Worm (Caenorhabditis elegans) whole organism, L4 larva: ENCODE results near the gene F45E10.2.
A peak's percentile ranks its signal among the peaks of the same experiment; 100 is the strongest.

ENCODE experiments used
- F44E2.7 ChIP-seq: fragments of 200-800 bp; sonication (Bioruptor generic); IDR thresholded peaks from 2 replicates; pipeline ENCODE4 v2.1.2; 2022; ENCODE audit warnings: missing genetic modification characterization, missing compliant biosample characterization
- T20F7.1 ChIP-seq: fragments of 200-800 bp; sonication (Bioruptor generic); optimal IDR thresholded peaks from 2 replicates; lab custom pipeline; 2018; ENCODE audit warnings: mild to moderate bottlenecking, missing genetic modification characterization, missing compliant biosample characterization
- Y48G9A.11 ChIP-seq: fragments of 200-800 bp; sonication (Bioruptor generic); IDR thresholded peaks from 2 replicates; pipeline ENCODE4 v1.3.6; 2022; ENCODE audit warnings: missing genetic modification reagents, missing genetic modification characterization, missing compliant biosample characterization
- Y5F2A.4 ChIP-seq: fragments of 200-800 bp; sonication (Bioruptor generic); optimal IDR thresholded peaks from 2 replicates; lab custom pipeline; 2018; ENCODE audit warnings: mild to moderate bottlenecking, missing genetic modification characterization, missing compliant biosample characterization
- Y75B8A.6 ChIP-seq: fragments of 200-800 bp; sonication (Bioruptor generic); IDR thresholded peaks from 2 replicates; pipeline ENCODE4 v1.3.6; 2022; ENCODE audit warnings: missing genetic modification reagents, missing genetic modification characterization, missing compliant biosample characterization
- ZK546.5 ChIP-seq, 2 experiments: sonication (generic microtip); optimal IDR thresholded peaks; 2 replicates each; lab custom pipeline; 2017; ENCODE audit warnings: missing biosample characterization in 2 of 2, missing genetic modification characterization in 2 of 2
- aha-1 ChIP-seq: fragments of 150-350 bp; peaks from one replicate; lab custom pipeline; 2014; ENCODE audit warnings: missing biosample characterization, missing genetic modification characterization
- ama-1 ChIP-seq: fragments of 150-350 bp; optimal IDR thresholded peaks from 2 replicates; lab custom pipeline; 2014; ENCODE audit warnings: inconsistent platforms, mixed read lengths
- arid-1 ChIP-seq: fragments of 200-800 bp; sonication (Bioruptor generic); conservative IDR thresholded peaks from 2 replicates; pipeline ENCODE4 v1.3.6; 2022; ENCODE audit warnings: missing genetic modification reagents, missing genetic modification characterization, missing compliant biosample characterization
- ceh-28 ChIP-seq: fragments of 150-350 bp; optimal IDR thresholded peaks from 2 replicates; lab custom pipeline; 2014; ENCODE audit warnings: missing biosample characterization, missing genetic modification reagents, missing genetic modification characterization
- ces-1 ChIP-seq: fragments of 150-350 bp; sonication (generic microtip); optimal IDR thresholded peaks from 4 replicates; lab custom pipeline; 2014; ENCODE audit warnings: missing biosample characterization, missing genetic modification reagents, missing genetic modification characterization
- cey-2 ChIP-seq: sonication (generic microtip); optimal IDR thresholded peaks from 3 replicates; lab custom pipeline; 2017; ENCODE audit warnings: missing genetic modification characterization, mild to moderate bottlenecking, missing compliant biosample characterization, antibody characterized with exemption, borderline replicate concordance; ENCODE audit not compliant: insufficient read depth
- daf-8 ChIP-seq: fragments of 200-800 bp; sonication (Bioruptor generic); IDR thresholded peaks from 2 replicates; pipeline ENCODE4 v1.3.6; 2022; ENCODE audit warnings: missing genetic modification characterization, missing compliant biosample characterization
- dpl-1 ChIP-seq: fragments of 150-350 bp; optimal IDR thresholded peaks from 2 replicates; lab custom pipeline; 2014; ENCODE audit warnings: missing biosample characterization, missing genetic modification reagents, missing genetic modification characterization
- dve-1 ChIP-seq: sonication (generic microtip); optimal IDR thresholded peaks from 2 replicates; lab custom pipeline; 2017; ENCODE audit warnings: antibody characterized with exemption, mild to moderate bottlenecking, missing genetic modification characterization, missing compliant biosample characterization; ENCODE audit not compliant: insufficient read depth
- egl-43 ChIP-seq: fragments of 200-800 bp; sonication (Bioruptor generic); IDR thresholded peaks from 2 replicates; pipeline ENCODE4 v1.3.6; 2022; ENCODE audit warnings: missing genetic modification reagents, missing genetic modification characterization, missing compliant biosample characterization
- fkh-10 ChIP-seq: fragments of 150-350 bp; optimal IDR thresholded peaks from 2 replicates; lab custom pipeline; 2014; ENCODE audit warnings: missing biosample characterization, missing genetic modification reagents, missing genetic modification characterization
- hif-1 ChIP-seq, 2 experiments: sonication (generic microtip); optimal IDR thresholded peaks; 2 replicates each; lab custom pipeline; 2016 to 2017; ENCODE audit warnings: missing compliant biosample characterization in 2 of 2, missing genetic modification characterization in 2 of 2, missing genetic modification reagents in 2 of 2, missing genotype in 2 of 2, mild to moderate bottlenecking in 1 of 2
- hlh-30 ChIP-seq: sonication (generic microtip); optimal IDR thresholded peaks from 2 replicates; lab custom pipeline; 2017; ENCODE audit warnings: antibody characterized with exemption, mild to moderate bottlenecking, missing genetic modification characterization, missing compliant biosample characterization; ENCODE audit not compliant: insufficient read depth
- hmg-1.1 ChIP-seq: fragments of 200-800 bp; sonication (Bioruptor generic); IDR thresholded peaks from 2 replicates; pipeline ENCODE4 v1.3.6; 2022; ENCODE audit warnings: missing genetic modification reagents, missing genetic modification characterization, missing compliant biosample characterization
- lin-38 ChIP-seq: fragments of 200-800 bp; sonication (Bioruptor generic); IDR thresholded peaks from 2 replicates; pipeline ENCODE4 v1.3.6; 2022; ENCODE audit warnings: missing genetic modification reagents, missing genetic modification characterization, missing compliant biosample characterization
- lir-3 ChIP-seq: sonication (generic microtip); optimal IDR thresholded peaks from 2 replicates; lab custom pipeline; 2016; ENCODE audit warnings: mild to moderate bottlenecking, missing genetic modification characterization, missing compliant biosample characterization
- lsy-2 ChIP-seq, 2 experiments: fragments of 150-350 bp in 1 of 2; sonication (generic microtip) in 1 of 2; optimal IDR thresholded peaks; 2 replicates each; lab custom pipeline; 2014 to 2017; ENCODE audit warnings: missing biosample characterization in 2 of 2, missing genetic modification characterization in 2 of 2
- mdl-1 ChIP-seq, 2 experiments: fragments of 150-350 bp in 1 of 2; sonication (generic microtip) in 1 of 2; optimal IDR thresholded peaks; 2 replicates each; lab custom pipeline; 2014 to 2017; ENCODE audit warnings: missing biosample characterization in 2 of 2, missing genetic modification characterization in 2 of 2
- mep-1 ChIP-seq: fragments of 150-350 bp; sonication (generic microtip); optimal IDR thresholded peaks from 3 replicates; lab custom pipeline; 2014; ENCODE audit warnings: missing biosample characterization, missing genetic modification characterization
- mes-2 ChIP-seq: sonication (generic microtip); optimal IDR thresholded peaks from 2 replicates; lab custom pipeline; 2016; ENCODE audit warnings: missing genotype, mild to moderate bottlenecking, missing genetic modification characterization, missing compliant biosample characterization; ENCODE audit not compliant: poor library complexity, severe bottlenecking
- mxl-2 ChIP-seq: fragments of 200-800 bp; sonication (Bioruptor generic); conservative IDR thresholded peaks from 2 replicates; pipeline ENCODE4 v1.3.6; 2022; ENCODE audit warnings: missing genetic modification reagents, missing genetic modification characterization, missing compliant biosample characterization
- nhr-6 ChIP-seq: fragments of 150-350 bp; optimal IDR thresholded peaks from 2 replicates; lab custom pipeline; 2014; ENCODE audit warnings: missing biosample characterization, missing genetic modification characterization
- nhr-77 ChIP-seq: fragments of 150-350 bp; optimal IDR thresholded peaks from 2 replicates; lab custom pipeline; 2014; ENCODE audit warnings: missing biosample characterization, missing genetic modification characterization
- php-3 ChIP-seq: fragments of 200-800 bp; sonication (Bioruptor generic); IDR thresholded peaks from 2 replicates; pipeline ENCODE4 v1.3.6; 2022; ENCODE audit warnings: missing genetic modification reagents, missing genetic modification characterization, missing compliant biosample characterization
- saeg-2 ChIP-seq: fragments of 200-800 bp; sonication (Bioruptor generic); IDR thresholded peaks from 2 replicates; pipeline ENCODE4 v1.3.6; 2022; ENCODE audit warnings: missing genetic modification reagents, missing genetic modification characterization, missing compliant biosample characterization
- snpc-4 ChIP-seq: fragments of 150-350 bp; optimal IDR thresholded peaks from 2 replicates; lab custom pipeline; 2014; ENCODE audit warnings: missing biosample characterization, missing genetic modification characterization
- spr-3 ChIP-seq: fragments of 200-800 bp; sonication (Bioruptor generic); optimal IDR thresholded peaks from 2 replicates; lab custom pipeline; 2018; ENCODE audit warnings: mild to moderate bottlenecking, missing genetic modification characterization, missing compliant biosample characterization
- unc-62 ChIP-seq, 3 experiments: fragments of 150-350 bp in 1 of 3; sonication (generic microtip); optimal IDR thresholded peaks in 2 of 3; peaks in 1 of 3; 1 replicate in 1 of 3; 2 replicates in 2 of 3; lab custom pipeline; 2014 to 2017; ENCODE audit warnings: missing biosample characterization in 3 of 3, missing genetic modification characterization in 3 of 3, missing genetic modification reagents in 3 of 3, missing genotype in 1 of 3
- zag-1 ChIP-seq: fragments of 150-350 bp; optimal IDR thresholded peaks from 2 replicates; lab custom pipeline; 2014; ENCODE audit warnings: missing biosample characterization, missing genetic modification characterization

F45E10.2 gene

DNA sequence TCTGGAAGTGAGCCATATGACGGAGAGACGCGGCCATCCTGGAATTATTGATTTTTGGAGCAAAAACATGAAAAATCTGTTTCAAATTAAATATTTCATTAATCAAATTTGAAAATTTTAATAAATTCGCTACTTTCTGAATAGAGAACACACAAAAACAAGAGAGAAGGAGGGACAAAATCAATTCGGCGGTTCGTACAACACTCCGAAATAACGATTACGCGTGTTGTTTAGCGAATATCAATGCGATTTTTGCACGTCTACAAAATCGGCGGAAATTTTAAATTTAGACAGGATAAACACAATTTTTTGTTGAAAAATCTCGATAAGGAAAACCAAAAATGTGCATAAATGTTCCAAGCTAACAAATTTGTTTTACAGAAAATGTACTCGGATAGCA is 5.2 kb downstream of the F45E10.2 start, which contains the start of the genes sdhd-1 and ilkp-1:
Gene sdhd-1 (minus strand): TSS at position 38 of the 400 bp plus-strand sequence.
Gene ilkp-1 (plus strand): TSS at position 380 of the 400 bp plus-strand sequence.
- TF ChIP-seq snpc-4 (tag; lab: Kevin White, UChicago) (no peak), daf-8 (GFP tag; lab: Robert Waterston, UW) (no peak), mep-1 (tag; lab: Kevin White, UChicago) (no peak), saeg-2 (GFP tag; lab: Robert Waterston, UW) (no peak), mxl-2 (GFP tag; lab: Robert Waterston, UW) (no peak), F44E2.7 (no peak), dpl-1 (GFP tag; lab: Kevin White, UChicago) (peak; percentile 86), spr-3 (GFP tag; lab: Kevin White, UChicago) (no peak), ces-1 (GFP tag; lab: Kevin White, UChicago) (no peak), arid-1 (no peak), lir-3 (tag; lab: Kevin White, UChicago) (no peak), Y75B8A.6 (no peak), hif-1 (tag; optimal IDR thresholded peaks at IDR 0.05; lab: Kevin White, UChicago) (peak in 1 of 2 experiments; percentile 98), unc-62 (GFP tag; optimal IDR thresholded peaks at IDR 0.05 in 1 of 2; lab: Kevin White, UChicago) (no peak), unc-62 (tag; optimal IDR thresholded peaks at IDR 0.05; lab: Kevin White, UChicago) (no peak), mes-2 (tag; lab: Kevin White, UChicago) (peak; percentile 47), lsy-2 (tag; optimal IDR thresholded peaks at IDR 0.05; lab: Kevin White, UChicago) (peak in 1 of 2 experiments; percentile 64), php-3 (GFP tag; lab: Robert Waterston, UW) (no peak), Y5F2A.4 (GFP tag; lab: Kevin White, UChicago) (no peak), dve-1 (peak; percentile 24), hlh-30 (tag; lab: Kevin White, UChicago) (peak; percentile 12), nhr-77 (tag; lab: Kevin White, UChicago) (no peak), T20F7.1 (GFP tag; lab: Kevin White, UChicago) (peak; percentile 97), aha-1 (tag; lab: Kevin White, UChicago) (peak; percentile 96), ama-1 (lab: Kevin White, UChicago) (no peak), hmg-1.1 (peak; percentile 43; the same call in 1 of the 2 replicates), zag-1 (no peak), ZK546.5 (tag; optimal IDR thresholded peaks at IDR 0.05; lab: Kevin White, UChicago) (no peak)
- TF ChIP-seq, all 104 proteins: peak for 9

DNA sequence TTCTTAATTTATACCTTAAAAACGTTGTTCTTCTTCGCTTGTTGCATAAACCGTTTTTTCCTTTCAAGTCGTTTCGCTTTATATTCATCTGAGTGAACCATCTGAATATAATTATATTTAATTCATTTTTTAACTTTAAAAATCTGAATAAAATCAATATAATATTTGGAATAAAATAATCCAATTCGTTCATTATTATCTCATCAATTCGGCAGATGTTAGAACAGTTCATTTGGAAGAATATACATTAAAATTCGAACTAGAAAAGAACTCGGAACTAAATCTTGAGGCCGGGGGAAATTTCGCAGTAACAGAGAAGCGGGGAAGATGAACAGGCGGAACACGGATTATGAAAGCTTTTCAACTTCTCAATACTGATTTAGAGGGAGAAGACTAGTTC is 6.2 kb downstream of the F45E10.2 start, which contains the start of gene F33A8.4:
Gene F33A8.4 (minus strand): TSS at position 101 of the 400 bp plus-strand sequence.
- TF ChIP-seq hif-1 (tag; optimal IDR thresholded peaks at IDR 0.05; lab: Kevin White, UChicago) (no peak), cey-2 (no peak), lin-38 (0 out of 2 replicates have a peak, but pooled peaks have one; percentile 27), Y48G9A.11 (GFP tag; lab: Robert Waterston, UW) (no peak), T20F7.1 (GFP tag; lab: Kevin White, UChicago) (peak; percentile 17), unc-62 (GFP tag; optimal IDR thresholded peaks at IDR 0.05 in 1 of 2; lab: Kevin White, UChicago) (peak in 1 of 2 experiments; percentile 14), unc-62 (tag; optimal IDR thresholded peaks at IDR 0.05; lab: Kevin White, UChicago) (no peak), aha-1 (tag; lab: Kevin White, UChicago) (no peak), snpc-4 (tag; lab: Kevin White, UChicago) (no peak)

DNA sequence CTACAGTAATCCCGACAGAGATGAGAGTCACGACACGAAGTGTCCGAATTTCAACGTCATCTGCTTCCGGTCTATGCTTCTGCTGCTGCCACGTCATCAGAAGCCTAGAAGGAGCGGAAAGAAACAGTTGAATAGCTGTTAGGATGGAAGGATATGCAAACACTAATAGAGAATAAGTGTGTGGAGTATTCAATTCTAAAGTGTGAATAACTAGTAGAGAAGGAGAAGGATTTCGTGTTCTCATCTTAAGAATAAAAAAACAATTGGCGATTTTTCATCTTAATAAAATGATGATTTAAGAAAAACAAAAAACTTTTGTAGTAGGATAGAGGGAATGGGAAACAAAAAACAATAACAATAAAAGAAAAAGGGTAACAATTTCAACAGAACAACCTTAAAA is 9.3 kb downstream of the F45E10.2 start, which contains the start of gene col-83:
Gene col-83 (minus strand): TSS at position 101 of the 400 bp plus-strand sequence.
- TF ChIP-seq nhr-6 (tag; lab: Kevin White, UChicago) (no peak), egl-43 (no peak), T20F7.1 (GFP tag; lab: Kevin White, UChicago) (no peak), ceh-28 (tag; lab: Kevin White, UChicago) (no peak), fkh-10 (no peak), nhr-77 (tag; lab: Kevin White, UChicago) (no peak), hmg-1.1 (no peak), mdl-1 (tag; optimal IDR thresholded peaks at IDR 0.05; lab: Kevin White, UChicago) (no peak), unc-62 (GFP tag; optimal IDR thresholded peaks at IDR 0.05 in 1 of 2; lab: Kevin White, UChicago) (peak in 1 of 2 experiments; percentile 7), unc-62 (tag; optimal IDR thresholded peaks at IDR 0.05; lab: Kevin White, UChicago) (no peak), lin-38 (0 out of 2 replicates have a peak, but pooled peaks have one; percentile 13)
